Fruit fly (Drosophila melanogaster) whole organism, embryonic: ENCODE data around the gene hry.

Experiments
- Abd-B ChIP-seq: fragments of 200-800 bp; sonication (Bioruptor generic); optimal IDR thresholded peaks from 2 replicates; lab custom pipeline; 2018; ENCODE audit warnings: missing biosample characterization, mild to moderate bottlenecking, missing genetic modification characterization, moderate library complexity
- Aef1 ChIP-seq: fragments of 200-800 bp; sonication (Bioruptor generic); IDR thresholded peaks from 3 replicates; pipeline ENCODE4 v1.3.6; 2022; ENCODE audit warnings: missing biosample characterization, missing genetic modification characterization
- Bdp1 ChIP-seq: fragments of 200-800 bp; sonication (Bioruptor generic); optimal IDR thresholded peaks from 3 replicates; lab custom pipeline; 2016; ENCODE audit warnings: missing biosample characterization, missing genetic modification characterization
- CG10366 ChIP-seq: fragments of 200-800 bp; sonication (Bioruptor generic); IDR thresholded peaks from 2 replicates; pipeline ENCODE4 v1.3.6; 2022; ENCODE audit warnings: missing biosample characterization, missing genetic modification characterization
- CG11504 ChIP-seq: fragments of 200-800 bp; sonication (Bioruptor generic); optimal IDR thresholded peaks from 3 replicates; lab custom pipeline; 2019; ENCODE audit warnings: missing biosample characterization, mild to moderate bottlenecking, missing genetic modification characterization, moderate library complexity
- CG12104 ChIP-seq: fragments of 200-800 bp; sonication (Bioruptor generic); optimal IDR thresholded peaks from 3 replicates; lab custom pipeline; 2016; ENCODE audit warnings: missing biosample characterization, missing genetic modification characterization
- CG12155 ChIP-seq: fragments of 200-800 bp; sonication (Bioruptor generic); optimal IDR thresholded peaks from 3 replicates; lab custom pipeline; 2016; ENCODE audit warnings: missing biosample characterization, missing genetic modification characterization
- CG15514 ChIP-seq: fragments of 200-800 bp; sonication (Bioruptor generic); optimal IDR thresholded peaks from 3 replicates; lab custom pipeline; 2017; ENCODE audit warnings: missing biosample characterization, missing genetic modification characterization, mild to moderate bottlenecking, moderate library complexity, missing genetic modification reagents
- CG1603 ChIP-seq: fragments of 200-800 bp; sonication (Bioruptor generic); optimal IDR thresholded peaks from 2 replicates; lab custom pipeline; 2019; ENCODE audit warnings: missing biosample characterization, mild to moderate bottlenecking, missing genetic modification characterization, moderate library complexity
- CG16815 ChIP-seq: fragments of 200-800 bp; sonication (Bioruptor generic); optimal IDR thresholded peaks from 3 replicates; lab custom pipeline; 2017; ENCODE audit warnings: missing biosample characterization, mild to moderate bottlenecking, missing genetic modification characterization
- CG1832 ChIP-seq: fragments of 200-800 bp; sonication (Bioruptor generic); optimal IDR thresholded peaks from 2 replicates; lab custom pipeline; 2017; ENCODE audit warnings: missing biosample characterization, mild to moderate bottlenecking, missing genetic modification characterization, inconsistent platforms
- CG2120 ChIP-seq: fragments of 200-800 bp; sonication (Bioruptor generic); optimal IDR thresholded peaks from 3 replicates; lab custom pipeline; 2016; ENCODE audit warnings: missing biosample characterization, missing genetic modification characterization
- CG4360 ChIP-seq: fragments of 200-800 bp; sonication (Bioruptor generic); IDR thresholded peaks from 2 replicates; pipeline ENCODE4 v1.3.6; 2022; ENCODE audit warnings: missing biosample characterization, missing genetic modification characterization
- CG8359 ChIP-seq: fragments of 200-800 bp; sonication (Bioruptor generic); optimal IDR thresholded peaks from 2 replicates; lab custom pipeline; 2017; ENCODE audit warnings: missing biosample characterization, mild to moderate bottlenecking, missing genetic modification characterization, borderline replicate concordance
- CoRest ChIP-seq: fragments of 200-800 bp; sonication (Bioruptor generic); optimal IDR thresholded peaks from 3 replicates; lab custom pipeline; 2018; ENCODE audit warnings: missing biosample characterization, mild to moderate bottlenecking, missing genetic modification characterization, moderate library complexity
- D19B ChIP-seq: fragments of 200-800 bp; sonication (Bioruptor generic); optimal IDR thresholded peaks from 2 replicates; lab custom pipeline; 2017; ENCODE audit warnings: missing biosample characterization, mild to moderate bottlenecking, missing genetic modification characterization
- Dbx ChIP-seq: fragments of 200-800 bp; sonication (Bioruptor generic); IDR thresholded peaks from 3 replicates; pipeline ENCODE4 v1.3.6; 2022; ENCODE audit warnings: missing biosample characterization, missing genetic modification characterization
- Dek ChIP-seq: fragments of 200-800 bp; sonication (Bioruptor generic); optimal IDR thresholded peaks from 3 replicates; lab custom pipeline; 2019; ENCODE audit warnings: missing biosample characterization, mild to moderate bottlenecking, missing genetic modification characterization, moderate library complexity
- Dip2 ChIP-seq: fragments of 200-800 bp; sonication (Bioruptor generic); IDR thresholded peaks from 2 replicates; pipeline ENCODE4 v1.3.6; 2022; ENCODE audit warnings: missing biosample characterization, missing genetic modification characterization
- Dp ChIP-seq: fragments of 200-800 bp; sonication (Bioruptor generic); optimal IDR thresholded peaks from 2 replicates; lab custom pipeline; 2018; ENCODE audit warnings: missing biosample characterization, mild to moderate bottlenecking, missing genetic modification characterization, moderate library complexity
- E2f2 ChIP-seq: fragments of 200-800 bp; sonication (Bioruptor generic); IDR thresholded peaks from 2 replicates; pipeline ENCODE4 v1.3.6; 2022; ENCODE audit warnings: missing biosample characterization, missing genetic modification characterization
- Hand ChIP-seq: fragments of 200-800 bp; sonication (Bioruptor generic); optimal IDR thresholded peaks from 2 replicates; lab custom pipeline; 2017; ENCODE audit warnings: mild to moderate bottlenecking, missing biosample characterization, missing genetic modification reagents, missing genetic modification characterization
- Hr3 ChIP-seq: fragments of 200-800 bp; sonication (Bioruptor generic); optimal IDR thresholded peaks from 3 replicates; lab custom pipeline; 2016; ENCODE audit warnings: missing biosample characterization, missing genetic modification characterization
- Hr51 ChIP-seq, 2 experiments: fragments of 200-800 bp; sonication (Bioruptor generic); optimal IDR thresholded peaks; 2 replicates in 1 of 2; 3 replicates in 1 of 2; lab custom pipeline; 2016 to 2018; ENCODE audit warnings: missing biosample characterization in 2 of 2, missing genetic modification characterization in 2 of 2, mild to moderate bottlenecking in 1 of 2, moderate library complexity in 1 of 2
- Nf-YB ChIP-seq: fragments of 200-800 bp; sonication (Bioruptor generic); optimal IDR thresholded peaks from 3 replicates; lab custom pipeline; 2019; ENCODE audit warnings: missing biosample characterization, mild to moderate bottlenecking, missing genetic modification characterization, moderate library complexity
- NfI ChIP-seq: fragments of 200-800 bp; sonication (Bioruptor generic); optimal IDR thresholded peaks from 3 replicates; lab custom pipeline; 2018; ENCODE audit warnings: missing biosample characterization, mild to moderate bottlenecking, missing genetic modification characterization, moderate library complexity
- Oli ChIP-seq: fragments of 200-800 bp; sonication (Bioruptor generic); optimal IDR thresholded peaks from 2 replicates; lab custom pipeline; 2018; ENCODE audit warnings: missing biosample characterization, mild to moderate bottlenecking, missing genetic modification characterization, moderate library complexity
- PHDP ChIP-seq: fragments of 200-800 bp; sonication (Bioruptor generic); optimal IDR thresholded peaks from 3 replicates; lab custom pipeline; 2018; ENCODE audit warnings: missing biosample characterization, mild to moderate bottlenecking, missing genetic modification characterization, moderate library complexity
- Sin3A ChIP-seq: fragments of >200 bp; optimal IDR thresholded peaks from 2 replicates; lab custom pipeline; 2018
- ase ChIP-seq: fragments of 200-800 bp; sonication (Bioruptor generic); IDR thresholded peaks from 3 replicates; pipeline ENCODE4 v1.3.6; 2022; ENCODE audit warnings: missing biosample characterization, missing genetic modification characterization
- bab2 ChIP-seq: fragments of 200-800 bp; sonication (Bioruptor generic); optimal IDR thresholded peaks from 2 replicates; lab custom pipeline; 2016; ENCODE audit warnings: missing biosample characterization, missing genetic modification characterization
- bigmax ChIP-seq: fragments of 200-800 bp; sonication (Bioruptor generic); optimal IDR thresholded peaks from 2 replicates; lab custom pipeline; 2018; ENCODE audit warnings: missing biosample characterization, mild to moderate bottlenecking, missing genetic modification characterization
- chif ChIP-seq, 2 experiments: fragments of 200-800 bp; sonication (Bioruptor generic); optimal IDR thresholded peaks; 3 replicates each; lab custom pipeline; 2016; ENCODE audit warnings: missing biosample characterization in 2 of 2, missing genetic modification characterization in 2 of 2
- crol ChIP-seq: fragments of 200-800 bp; sonication (Bioruptor generic); IDR thresholded peaks from 2 replicates; pipeline ENCODE4 v1.3.6; 2022; ENCODE audit warnings: missing biosample characterization, missing genetic modification characterization
- emc ChIP-seq: fragments of 200-800 bp; sonication (Bioruptor generic); optimal IDR thresholded peaks from 2 replicates; lab custom pipeline; 2016; ENCODE audit warnings: missing biosample characterization, missing genetic modification characterization
- esg ChIP-seq: fragments of 200-800 bp; sonication (Bioruptor generic); conservative IDR thresholded peaks from 2 replicates; pipeline ENCODE4 v1.3.6; 2022; ENCODE audit warnings: missing biosample characterization, missing genetic modification characterization
- eve ChIP-seq, 2 experiments: fragments of >200 bp; optimal IDR thresholded peaks; 2 replicates each; lab custom pipeline; 2017; ENCODE audit warnings: missing biosample characterization in 2 of 2, missing genetic modification characterization in 2 of 2
- fd3F ChIP-seq: fragments of 200-800 bp; sonication (Bioruptor generic); optimal IDR thresholded peaks from 2 replicates; lab custom pipeline; 2018; ENCODE audit warnings: missing biosample characterization, mild to moderate bottlenecking, missing genetic modification characterization, moderate library complexity
- gcm ChIP-seq: fragments of 200-800 bp; sonication (Bioruptor generic); optimal IDR thresholded peaks from 2 replicates; lab custom pipeline; 2019; ENCODE audit warnings: missing biosample characterization, mild to moderate bottlenecking, missing genetic modification characterization, moderate library complexity
- gfzf ChIP-seq: fragments of 200-800 bp; sonication (Bioruptor generic); optimal IDR thresholded peaks from 2 replicates; lab custom pipeline; 2016; ENCODE audit warnings: missing biosample characterization, mild to moderate bottlenecking, missing genetic modification characterization, moderate library complexity
- luna ChIP-seq: fragments of 200-800 bp; sonication (Bioruptor generic); optimal IDR thresholded peaks from 2 replicates; lab custom pipeline; 2016; ENCODE audit warnings: missing biosample characterization, missing genetic modification characterization
- nmo ChIP-seq: fragments of 200-800 bp; sonication (Bioruptor generic); optimal IDR thresholded peaks from 2 replicates; lab custom pipeline; 2018; ENCODE audit warnings: missing biosample characterization, mild to moderate bottlenecking, missing genetic modification characterization, moderate library complexity
- pb ChIP-seq: fragments of 200-800 bp; sonication (Bioruptor generic); optimal IDR thresholded peaks from 3 replicates; lab custom pipeline; 2016; ENCODE audit warnings: missing biosample characterization, missing genetic modification characterization
- pita ChIP-seq: fragments of 200-800 bp; sonication (Bioruptor generic); optimal IDR thresholded peaks from 2 replicates; lab custom pipeline; 2017; ENCODE audit warnings: missing biosample characterization, mild to moderate bottlenecking, missing genetic modification characterization
- pzg ChIP-seq: fragments of 200-800 bp; sonication (Bioruptor generic); optimal IDR thresholded peaks from 3 replicates; lab custom pipeline; 2018; ENCODE audit warnings: missing biosample characterization, mild to moderate bottlenecking, missing genetic modification characterization, moderate library complexity
- run ChIP-seq: fragments of 200-800 bp; sonication (Bioruptor generic); optimal IDR thresholded peaks from 3 replicates; lab custom pipeline; 2018; ENCODE audit warnings: missing biosample characterization, mild to moderate bottlenecking, missing genetic modification characterization
- shn ChIP-seq: fragments of 200-800 bp; sonication (Bioruptor generic); optimal IDR thresholded peaks from 3 replicates; lab custom pipeline; 2016; ENCODE audit warnings: missing biosample characterization, missing genetic modification characterization
- tap ChIP-seq: fragments of 200-800 bp; optimal IDR thresholded peaks from 3 replicates; lab custom pipeline; 2019; ENCODE audit warnings: missing biosample characterization, mild to moderate bottlenecking, missing genetic modification characterization, moderate library complexity
- tin ChIP-seq: fragments of 200-800 bp; sonication (Bioruptor generic); optimal IDR thresholded peaks from 3 replicates; lab custom pipeline; 2016; ENCODE audit warnings: missing biosample characterization, missing genetic modification characterization
- tx ChIP-seq: fragments of 200-800 bp; sonication (Bioruptor generic); optimal IDR thresholded peaks from 2 replicates; lab custom pipeline; 2016; ENCODE audit warnings: missing biosample characterization, missing genetic modification characterization

The hry gene

dm6 chr3L:8667809-8668593 lies 7.6 kb upstream of the hry start (continued):
- no peak for TF ChIP-seq fd3F (GFP tag; lab: Kevin White, UChicago)
- no peak for TF ChIP-seq CG4360 (GFP tag; lab: Robert Waterston, UW)
- no peak for TF ChIP-seq NfI (GFP tag; lab: Kevin White, UChicago)
- no peak for TF ChIP-seq D19B (GFP tag; lab: Kevin White, UChicago)
- no peak for TF ChIP-seq CG2120 (GFP tag; lab: Kevin White, UChicago)
- peak; percentile 66 for TF ChIP-seq CG11504
- no peak for TF ChIP-seq eve (GFP tag; optimal IDR thresholded peaks at IDR 0.05; lab: Kevin White, UChicago)
- TF ChIP-seq Hr51 (GFP tag; optimal IDR thresholded peaks at IDR 0.05; lab: Kevin White, UChicago): peak in 1 of 2 experiments; percentile 46
- TF ChIP-seq run (tag; lab: Kevin White, UChicago): no peak
- no peak for TF ChIP-seq Aef1
- no peak for TF ChIP-seq Dip2 (GFP tag; lab: Robert Waterston, UW)
- peak; percentile 45 for TF ChIP-seq PHDP (tag; lab: Kevin White, UChicago)
- TF ChIP-seq gcm (GFP tag; lab: Kevin White, UChicago): peak; percentile 29
- no peak for TF ChIP-seq chif (GFP tag; optimal IDR thresholded peaks at IDR 0.05; lab: Kevin White, UChicago)
- TF ChIP-seq crol (GFP tag; lab: Robert Waterston, UW): peak; percentile 60
- peak; percentile 15 for TF ChIP-seq CG16815 (GFP tag; lab: Kevin White, UChicago)
- TF ChIP-seq gfzf (GFP tag; lab: Kevin White, UChicago): no peak
- TF ChIP-seq tap: no peak
- no peak for TF ChIP-seq Dek (tag; lab: Kevin White, UChicago)
- no peak for TF ChIP-seq luna (GFP tag; lab: Kevin White, UChicago)
- peak; percentile 36 for TF ChIP-seq CG8359 (GFP tag; lab: Kevin White, UChicago)
- no peak for TF ChIP-seq bigmax
- TF ChIP-seq Nf-YB (GFP tag; lab: Kevin White, UChicago): no peak
- no peak for TF ChIP-seq tin (GFP tag; lab: Kevin White, UChicago)
- peak; percentile 56 for TF ChIP-seq Oli
- TF ChIP-seq pb: no peak
- TF ChIP-seq CG15514 (GFP tag; lab: Kevin White, UChicago): no peak
- no peak for TF ChIP-seq Bdp1 (GFP tag; lab: Kevin White, UChicago)
- TF ChIP-seq esg (GFP tag; lab: Robert Waterston, UW): peak; percentile 44; the same call in 1 of the 2 replicates
- no peak for TF ChIP-seq CG1603 (tag; lab: Kevin White, UChicago)
- TF ChIP-seq Dbx (GFP tag; lab: Robert Waterston, UW): no peak
- TF ChIP-seq E2f2 (GFP tag; lab: Robert Waterston, UW): no peak; the same call in 1 of the 2 replicates
- no peak for TF ChIP-seq pita (GFP tag; lab: Kevin White, UChicago)
- no peak for TF ChIP-seq shn (GFP tag; lab: Kevin White, UChicago)
- no peak for TF ChIP-seq ase (GFP tag; lab: Robert Waterston, UW)
- no peak for TF ChIP-seq tx
- TF ChIP-seq Dp (GFP tag; lab: Kevin White, UChicago): no peak
- no peak for TF ChIP-seq Hand (GFP tag; lab: Kevin White, UChicago)
- TF ChIP-seq CoRest (tag; lab: Kevin White, UChicago): peak; percentile 48
- TF ChIP-seq emc (GFP tag; lab: Kevin White, UChicago): no peak
- TF ChIP-seq Sin3A: no peak
- TF ChIP-seq CG12104 (GFP tag; lab: Kevin White, UChicago): no peak
- no peak for TF ChIP-seq CG10366
- no peak for TF ChIP-seq Abd-B (GFP tag; lab: Kevin White, UChicago)
- TF ChIP-seq bab2 (GFP tag; lab: Kevin White, UChicago): no peak
- peak; percentile 52 for TF ChIP-seq nmo (GFP tag; lab: Kevin White, UChicago)
- TF ChIP-seq Hr3: no peak
- no peak for TF ChIP-seq pzg (GFP tag; lab: Kevin White, UChicago)
- no peak for TF ChIP-seq CG1832
- TF ChIP-seq CG12155 (GFP tag; lab: Kevin White, UChicago): no peak
